Fruit fly (Drosophila melanogaster) whole organism, embryonic: ENCODE data around the gene CG13894.
A peak's percentile ranks its signal among the peaks of the same experiment; 100 is the strongest.

Experiments used
- CG31388 ChIP-seq: fragments of 200-800 bp; sonication (Bioruptor generic); optimal IDR thresholded peaks from 2 replicates; lab custom pipeline; 2016; ENCODE audit warnings: missing biosample characterization, missing genetic modification characterization
- CG3281 ChIP-seq: fragments of 200-800 bp; sonication (Bioruptor generic); optimal IDR thresholded peaks from 3 replicates; lab custom pipeline; 2017; ENCODE audit warnings: missing biosample characterization, mild to moderate bottlenecking, missing genetic modification characterization
- Dek ChIP-seq: fragments of 200-800 bp; sonication (Bioruptor generic); optimal IDR thresholded peaks from 3 replicates; lab custom pipeline; 2019; ENCODE audit warnings: missing biosample characterization, mild to moderate bottlenecking, missing genetic modification characterization, moderate library complexity
- eve ChIP-seq, 2 experiments: fragments of >200 bp; optimal IDR thresholded peaks; 2 replicates each; lab custom pipeline; 2017; ENCODE audit warnings: missing biosample characterization in 2 of 2, missing genetic modification characterization in 2 of 2

- no peak for TF ChIP-seq Dek (tag; lab: Kevin White, UChicago)
- no peak for TF ChIP-seq CG3281 (GFP tag; lab: Kevin White, UChicago)
- TF ChIP-seq eve (GFP tag; optimal IDR thresholded peaks at IDR 0.05; lab: Kevin White, UChicago): peak in 1 of 2 experiments; percentile 64
- no peak for TF ChIP-seq CG31388
Observed at dm6 chr3L:710345-710822, 11.4 kb upstream of the CG13894 start, which contains the start of gene CkIIalpha-i3.
